Fruit fly (Drosophila melanogaster): ENCODE data around the gene CG1146.

dm6 chr3L:2536969-2537600 is 48.5 kb downstream of the CG1146 start:
- no peak for TF ChIP-seq rn (GFP tag; IDR thresholded peaks at IDR 0.05)
- 0 out of 2 replicates have a peak, but pooled peaks have one; percentile 11 for TF ChIP-seq CG32121 (GFP tag; IDR thresholded peaks at IDR 0.05)
- TF ChIP-seq gl (tag; optimal IDR thresholded peaks at IDR 0.05) = no peak
- TF ChIP-seq CG8301 (tag; optimal IDR thresholded peaks at IDR 0.05) = no peak
- 0 out of 3 replicates have a peak, but pooled peaks have one; percentile 28 for TF ChIP-seq CG4496 (GFP tag; IDR thresholded peaks at IDR 0.05)

All from whole organism, pupa.